Worm (Caenorhabditis elegans) whole organism, L4 larva: ENCODE measurements around the gene Y46D2A.1.

Source experiments
- dmd-8 ChIP-seq: fragments of 200-800 bp; sonication (Bioruptor generic); IDR thresholded peaks from 2 replicates; pipeline ENCODE4 v1.3.6; 2022; ENCODE audit warnings: missing genetic modification characterization, missing compliant biosample characterization
- dve-1 ChIP-seq: sonication (generic microtip); optimal IDR thresholded peaks from 2 replicates; lab custom pipeline; 2017; ENCODE audit warnings: antibody characterized with exemption, mild to moderate bottlenecking, missing genetic modification characterization, missing compliant biosample characterization; ENCODE audit not compliant: insufficient read depth
- hif-1 ChIP-seq, 2 experiments: sonication (generic microtip); optimal IDR thresholded peaks; 2 replicates each; lab custom pipeline; 2016 to 2017; ENCODE audit warnings: missing compliant biosample characterization in 2 of 2, missing genetic modification characterization in 2 of 2, missing genetic modification reagents in 2 of 2, missing genotype in 2 of 2, mild to moderate bottlenecking in 1 of 2
- hlh-30 ChIP-seq: sonication (generic microtip); optimal IDR thresholded peaks from 2 replicates; lab custom pipeline; 2017; ENCODE audit warnings: antibody characterized with exemption, mild to moderate bottlenecking, missing genetic modification characterization, missing compliant biosample characterization; ENCODE audit not compliant: insufficient read depth
- nhr-41 ChIP-seq: fragments of 200-800 bp; sonication (Bioruptor generic); IDR thresholded peaks from 2 replicates; pipeline ENCODE4 v1.3.6; 2022; ENCODE audit warnings: missing genetic modification reagents, missing genetic modification characterization, missing compliant biosample characterization
- sdz-12 ChIP-seq: fragments of 200-800 bp; sonication (Bioruptor generic); optimal IDR thresholded peaks from 2 replicates; lab custom pipeline; 2018; ENCODE audit warnings: mild to moderate bottlenecking, missing genetic modification characterization, missing compliant biosample characterization

DNA sequence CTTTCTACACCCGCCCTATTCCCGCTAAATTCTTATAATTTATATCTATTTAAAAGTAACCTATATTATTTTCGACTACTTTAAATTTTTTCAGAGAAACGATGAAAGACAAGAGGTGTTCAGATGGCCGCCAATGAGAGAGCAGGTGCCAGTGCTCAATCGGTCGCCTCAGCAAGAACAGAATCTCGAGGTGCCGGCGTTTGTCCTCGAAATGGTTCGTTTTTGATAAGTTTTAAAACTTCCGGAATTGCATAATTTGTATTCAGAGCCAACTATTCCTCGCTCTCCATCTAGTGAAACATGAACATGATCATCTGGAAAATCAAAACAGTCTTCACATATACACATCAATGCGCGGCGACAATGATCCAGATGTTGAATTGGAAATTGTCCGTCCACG is 48.7 kb downstream of the Y46D2A.1 start, which contains the start of gene bath-23:
- TF ChIP-seq dve-1 (tag; lab: Kevin White, UChicago) (no peak), dmd-8 (GFP tag; lab: Robert Waterston, UW) (no peak), hlh-30 (tag; lab: Kevin White, UChicago) (no peak), nhr-41 (GFP tag; lab: Robert Waterston, UW) (no peak), hif-1 (tag; optimal IDR thresholded peaks at IDR 0.05; lab: Kevin White, UChicago) (no peak), sdz-12 (GFP tag; lab: Kevin White, UChicago) (no peak)
